Worm (Caenorhabditis elegans): ENCODE measurements around the gene tbx-8.

DNA sequence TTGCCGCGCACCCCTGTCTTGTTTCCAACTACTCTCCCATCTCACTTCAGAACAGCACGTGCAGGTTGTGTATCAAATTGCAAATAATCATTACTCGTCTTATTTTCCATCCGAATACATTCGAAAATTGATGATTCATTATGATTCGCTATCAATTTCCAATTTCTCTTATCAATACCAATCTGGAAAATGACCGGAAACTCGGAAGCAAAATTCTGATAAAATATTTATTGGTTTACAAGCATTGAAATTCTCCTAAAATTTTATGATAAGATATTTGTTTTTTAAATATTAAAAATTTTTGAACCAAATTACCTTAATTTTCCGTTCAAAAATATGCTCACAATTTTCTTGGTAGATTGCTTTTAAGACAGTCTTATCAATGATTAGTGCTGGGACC, 41.9 kb upstream of the tbx-8 start:
- TF ChIP-seq zag-1 (tag; optimal IDR thresholded peaks at IDR 0.05): no peak
- TF ChIP-seq elt-2 (tag; optimal IDR thresholded peaks at IDR 0.05): peak; percentile 71
